Worm (Caenorhabditis elegans) whole organism, young adult: ENCODE measurements around the gene clec-266.

Experiments used
- B0035.1 ChIP-seq: sonication (generic microtip); optimal IDR thresholded peaks from 2 replicates; lab custom pipeline; 2016; ENCODE audit warnings: missing genetic modification characterization, mild to moderate bottlenecking, missing compliant biosample characterization, missing genotype, missing genetic modification reagents
- B0261.1 ChIP-seq: sonication (generic microtip); optimal IDR thresholded peaks from 2 replicates; lab custom pipeline; 2016; ENCODE audit warnings: mild to moderate bottlenecking, missing genetic modification characterization, moderate library complexity, missing compliant biosample characterization
- B0336.3 ChIP-seq: fragments of 200-800 bp; sonication (Bioruptor generic); IDR thresholded peaks from 2 replicates; pipeline ENCODE4 v1.3.6; 2022; ENCODE audit warnings: missing genetic modification characterization, missing compliant biosample characterization
- F33H1.4 ChIP-seq: fragments of 200-800 bp; sonication (Bioruptor generic); IDR thresholded peaks from 2 replicates; pipeline ENCODE4 v1.3.6; 2022; ENCODE audit warnings: missing genetic modification reagents, missing genetic modification characterization, missing compliant biosample characterization
- F39B2.1 ChIP-seq: fragments of 200-800 bp; sonication (Bioruptor generic); IDR thresholded peaks from 2 replicates; pipeline ENCODE4 v1.3.6; 2022; ENCODE audit warnings: missing genetic modification reagents, missing genetic modification characterization, missing compliant biosample characterization
- F49E8.2 ChIP-seq: sonication (generic microtip); optimal IDR thresholded peaks from 3 replicates; lab custom pipeline; 2017; ENCODE audit warnings: missing genetic modification characterization, mild to moderate bottlenecking, missing compliant biosample characterization, antibody characterized with exemption, moderate library complexity; ENCODE audit not compliant: insufficient read depth
- F55B11.4 ChIP-seq: sonication (generic microtip); optimal IDR thresholded peaks from 2 replicates; lab custom pipeline; 2016; ENCODE audit warnings: missing compliant biosample characterization, missing genetic modification characterization, borderline replicate concordance; ENCODE audit not compliant: insufficient read depth
- T07F8.4 ChIP-seq: sonication (generic microtip); optimal IDR thresholded peaks from 2 replicates; lab custom pipeline; 2016; ENCODE audit warnings: mild to moderate bottlenecking, missing genetic modification characterization, moderate library complexity, missing compliant biosample characterization
- T26A5.8 ChIP-seq: sonication (generic microtip); optimal IDR thresholded peaks from 2 replicates; lab custom pipeline; 2016; ENCODE audit warnings: missing genetic modification characterization, missing compliant biosample characterization
- Y53F4B.3 ChIP-seq: fragments of 200-800 bp; sonication (Bioruptor generic); IDR thresholded peaks from 2 replicates; pipeline ENCODE4 v1.3.6; 2022; ENCODE audit warnings: missing genetic modification reagents, missing genetic modification characterization, missing compliant biosample characterization
- Y56A3A.18 ChIP-seq: fragments of 200-800 bp; sonication (Bioruptor generic); IDR thresholded peaks from 2 replicates; pipeline ENCODE4 v1.3.6; 2022; ENCODE audit warnings: missing genetic modification reagents, missing genetic modification characterization, missing compliant biosample characterization
- ZK185.1 ChIP-seq: sonication (generic microtip); optimal IDR thresholded peaks from 2 replicates; lab custom pipeline; 2016; ENCODE audit warnings: mild to moderate bottlenecking, missing genetic modification characterization, missing compliant biosample characterization; ENCODE audit not compliant: poor library complexity, severe bottlenecking
- aptf-3 ChIP-seq: fragments of 200-800 bp; sonication (Bioruptor generic); IDR thresholded peaks from 2 replicates; pipeline ENCODE4 v1.3.6; 2022; ENCODE audit warnings: missing genetic modification characterization, missing compliant biosample characterization
- atf-7 ChIP-seq: sonication (generic microtip); optimal IDR thresholded peaks from 2 replicates; lab custom pipeline; 2017; ENCODE audit warnings: mild to moderate bottlenecking, missing genetic modification characterization, missing compliant biosample characterization
- attf-3 ChIP-seq: fragments of 200-800 bp; sonication (Bioruptor generic); conservative IDR thresholded peaks from 2 replicates; pipeline ENCODE4 v1.3.6; 2022; ENCODE audit warnings: missing genetic modification reagents, missing genetic modification characterization, missing compliant biosample characterization
- bed-1 ChIP-seq: fragments of 200-800 bp; sonication (Bioruptor generic); IDR thresholded peaks from 2 replicates; pipeline ENCODE4 v1.3.6; 2022; ENCODE audit warnings: missing genetic modification reagents, missing genetic modification characterization, missing compliant biosample characterization
- bed-2 ChIP-seq: fragments of 200-800 bp; sonication (Bioruptor generic); IDR thresholded peaks from 2 replicates; pipeline ENCODE4 v1.3.6; 2022; ENCODE audit warnings: missing genetic modification reagents, missing genetic modification characterization, missing compliant biosample characterization
- cebp-1 ChIP-seq, 2 experiments: fragments of 200-800 bp in 1 of 2; sonication (Bioruptor generic) in 1 of 2; sonication (generic microtip) in 1 of 2; IDR thresholded peaks in 1 of 2; optimal IDR thresholded peaks in 1 of 2; 2 replicates each; pipeline versions ENCODE4 v1.3.6 to Lab custom; 2017 to 2022; ENCODE audit warnings: missing compliant biosample characterization in 2 of 2, missing genetic modification characterization in 2 of 2, mild to moderate bottlenecking in 1 of 2, missing genetic modification reagents in 1 of 2, moderate library complexity in 1 of 2
- ceh-27 ChIP-seq: fragments of 200-800 bp; sonication (Bioruptor generic); optimal IDR thresholded peaks from 2 replicates; lab custom pipeline; 2018; ENCODE audit warnings: mild to moderate bottlenecking, missing genetic modification characterization, moderate library complexity, missing compliant biosample characterization
- die-1 ChIP-seq: sonication (generic microtip); optimal IDR thresholded peaks from 2 replicates; lab custom pipeline; 2016; ENCODE audit warnings: missing genotype, mild to moderate bottlenecking, missing genetic modification characterization, missing compliant biosample characterization
- dpl-1 ChIP-seq: fragments of 150-350 bp; optimal IDR thresholded peaks from 2 replicates; lab custom pipeline; 2014; ENCODE audit warnings: missing biosample characterization, missing genetic modification reagents, missing genetic modification characterization
- egl-44 ChIP-seq: fragments of 200-800 bp; sonication (Bioruptor generic); IDR thresholded peaks from 2 replicates; pipeline ENCODE4 v1.3.6; 2022; ENCODE audit warnings: missing genetic modification reagents, missing genetic modification characterization, missing compliant biosample characterization
- ekl-4 ChIP-seq: fragments of 200-800 bp; sonication (Bioruptor generic); IDR thresholded peaks from 2 replicates; pipeline ENCODE4 v1.3.6; 2022; ENCODE audit warnings: missing genetic modification reagents, missing genetic modification characterization, missing compliant biosample characterization
- gei-17 ChIP-seq: fragments of 200-800 bp; sonication (Bioruptor generic); optimal IDR thresholded peaks from 2 replicates; lab custom pipeline; 2018; ENCODE audit warnings: mild to moderate bottlenecking, missing genetic modification characterization, missing compliant biosample characterization
- hlh-26 ChIP-seq: fragments of 200-800 bp; sonication (Bioruptor generic); conservative IDR thresholded peaks from 2 replicates; pipeline ENCODE4 v1.3.6; 2022; ENCODE audit warnings: missing genetic modification reagents, missing genetic modification characterization, missing compliant biosample characterization
- hrde-1 ChIP-seq: sonication (generic microtip); optimal IDR thresholded peaks from 2 replicates; lab custom pipeline; 2016; ENCODE audit warnings: missing genetic modification characterization, mild to moderate bottlenecking, missing compliant biosample characterization, moderate library complexity, missing genotype, missing genetic modification reagents, borderline replicate concordance
- hsf-1 ChIP-seq: fragments of 200-800 bp; sonication (Bioruptor generic); IDR thresholded peaks from 2 replicates; pipeline ENCODE4 v1.3.6; 2022; ENCODE audit warnings: missing genetic modification reagents, missing genetic modification characterization, missing compliant biosample characterization
- let-526 ChIP-seq: fragments of 200-800 bp; sonication (Bioruptor generic); IDR thresholded peaks from 2 replicates; pipeline ENCODE4 v1.3.6; 2022; ENCODE audit warnings: missing genetic modification reagents, missing genetic modification characterization, missing compliant biosample characterization
- let-607 ChIP-seq, 2 experiments: fragments of 200-800 bp in 1 of 2; sonication (Bioruptor generic) in 1 of 2; sonication (generic microtip) in 1 of 2; optimal IDR thresholded peaks; 2 replicates each; lab custom pipeline; 2016 to 2018; ENCODE audit warnings: mild to moderate bottlenecking in 2 of 2, missing compliant biosample characterization in 2 of 2, missing genetic modification characterization in 2 of 2, moderate library complexity in 2 of 2, missing genotype in 1 of 2
- lin-40 ChIP-seq: sonication (generic microtip); optimal IDR thresholded peaks from 2 replicates; lab custom pipeline; 2016; ENCODE audit warnings: missing genetic modification characterization, mild to moderate bottlenecking, missing compliant biosample characterization, missing genotype, missing genetic modification reagents
- madf-10 ChIP-seq: sonication (generic microtip); optimal IDR thresholded peaks from 2 replicates; lab custom pipeline; 2016; ENCODE audit warnings: mild to moderate bottlenecking, missing genetic modification characterization, missing compliant biosample characterization
- madf-8 ChIP-seq: fragments of 200-800 bp; sonication (Bioruptor generic); conservative IDR thresholded peaks from 2 replicates; pipeline ENCODE4 v1.3.6; 2022; ENCODE audit warnings: missing genetic modification reagents, missing genetic modification characterization, missing compliant biosample characterization
- mcd-1 ChIP-seq: fragments of 200-800 bp; sonication (Bioruptor generic); IDR thresholded peaks from 2 replicates; pipeline ENCODE4 v1.3.6; 2022; ENCODE audit warnings: missing genetic modification reagents, missing genetic modification characterization, missing compliant biosample characterization
- mxl-1 ChIP-seq: sonication (generic microtip); optimal IDR thresholded peaks from 2 replicates; lab custom pipeline; 2016; ENCODE audit warnings: missing genetic modification characterization, missing compliant biosample characterization
- nfya-2 ChIP-seq: fragments of 200-800 bp; sonication (Bioruptor generic); IDR thresholded peaks from 2 replicates; pipeline ENCODE4 v1.3.6; 2022; ENCODE audit warnings: missing genetic modification reagents, missing genetic modification characterization, missing compliant biosample characterization
- nfyb-1 ChIP-seq: fragments of 200-800 bp; sonication (Bioruptor generic); IDR thresholded peaks from 2 replicates; pipeline ENCODE4 v1.3.6; 2022; ENCODE audit warnings: missing genetic modification reagents, missing genetic modification characterization, missing compliant biosample characterization
- sdz-38 ChIP-seq: sonication (generic microtip); optimal IDR thresholded peaks from 2 replicates; lab custom pipeline; 2016; ENCODE audit warnings: missing genotype, missing genetic modification characterization, missing compliant biosample characterization
- snpc-3.4 ChIP-seq: sonication (generic microtip); optimal IDR thresholded peaks from 2 replicates; lab custom pipeline; 2017; ENCODE audit warnings: missing genetic modification characterization, mild to moderate bottlenecking, missing compliant biosample characterization, antibody characterized with exemption, moderate library complexity, missing genotype, missing genetic modification reagents
- tbx-9 ChIP-seq: sonication (generic microtip); optimal IDR thresholded peaks from 2 replicates; lab custom pipeline; 2016; ENCODE audit warnings: borderline replicate concordance, missing genetic modification characterization, inconsistent platforms, missing compliant biosample characterization
- unc-62 ChIP-seq: fragments of 150-350 bp; optimal IDR thresholded peaks from 2 replicates; lab custom pipeline; 2014; ENCODE audit warnings: missing biosample characterization, missing genetic modification reagents, missing genetic modification characterization
- zfh-2 ChIP-seq: fragments of 200-800 bp; sonication (Bioruptor generic); conservative IDR thresholded peaks from 2 replicates; pipeline ENCODE4 v1.3.6; 2022; ENCODE audit warnings: missing genetic modification reagents, missing genetic modification characterization, missing compliant biosample characterization
- ztf-18 ChIP-seq: sonication (generic microtip); optimal IDR thresholded peaks from 2 replicates; lab custom pipeline; 2016; ENCODE audit warnings: missing genotype, mild to moderate bottlenecking, missing genetic modification characterization, missing compliant biosample characterization
- ztf-22 ChIP-seq: fragments of 200-800 bp; sonication (Bioruptor generic); optimal IDR thresholded peaks from 2 replicates; lab custom pipeline; 2018; ENCODE audit warnings: mild to moderate bottlenecking, missing genetic modification characterization, moderate library complexity, missing compliant biosample characterization
- ztf-28 ChIP-seq: fragments of 200-800 bp; sonication (Bioruptor generic); IDR thresholded peaks from 2 replicates; pipeline ENCODE4 v1.3.6; 2022; ENCODE audit warnings: missing genetic modification reagents, missing genetic modification characterization, missing compliant biosample characterization

The clec-266 gene

DNA sequence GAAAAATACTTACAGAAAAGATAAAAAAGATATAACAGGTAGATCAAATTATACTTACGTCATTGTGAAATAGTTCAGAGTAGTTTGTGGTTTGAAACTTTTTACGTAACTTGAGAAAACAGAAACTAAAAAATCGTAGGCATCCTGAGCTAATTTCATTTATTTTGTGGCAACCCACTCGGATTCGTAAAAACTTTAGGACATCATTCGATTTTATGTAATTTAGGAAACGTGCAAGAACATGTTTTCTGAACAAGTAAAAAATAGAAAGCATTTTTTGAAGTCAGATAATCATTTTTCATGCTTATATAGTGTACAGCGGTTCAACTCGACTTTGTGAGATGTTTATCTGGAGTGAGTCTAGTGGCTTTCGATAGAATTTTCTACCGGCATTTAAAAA is 24.0 kb downstream of the clec-266 start, which contains the start of gene hic-1:
TSS of gene hic-1 (minus strand) at position 101 of the 400 bp plus-strand sequence.
- TF ChIP-seq attf-3 (GFP tag; lab: Robert Waterston, UW): no peak
- TF ChIP-seq ztf-28 (GFP tag; lab: Robert Waterston, UW): no peak
- no peak for TF ChIP-seq madf-8
- no peak for TF ChIP-seq hlh-26 (GFP tag; lab: Robert Waterston, UW)
- no peak for TF ChIP-seq egl-44 (GFP tag; lab: Robert Waterston, UW)
- no peak for TF ChIP-seq sdz-38 (tag; lab: Kevin White, UChicago)
- TF ChIP-seq let-607 (tag; optimal IDR thresholded peaks at IDR 0.05; lab: Kevin White, UChicago): no peak
- TF ChIP-seq F39B2.1 (GFP tag; lab: Robert Waterston, UW): no peak
- no peak for TF ChIP-seq madf-10 (tag; lab: Kevin White, UChicago)
- TF ChIP-seq Y53F4B.3 (GFP tag; lab: Robert Waterston, UW): no peak
- no peak for TF ChIP-seq Y56A3A.18 (GFP tag; lab: Robert Waterston, UW)
- TF ChIP-seq lin-40 (tag; lab: Kevin White, UChicago): no peak
- TF ChIP-seq atf-7: no peak
- TF ChIP-seq let-526 (GFP tag; lab: Robert Waterston, UW): no peak
- no peak for TF ChIP-seq dpl-1
- no peak for TF ChIP-seq ztf-22
- no peak for TF ChIP-seq ztf-18
- TF ChIP-seq B0261.1: no peak
- TF ChIP-seq T07F8.4: no peak

DNA sequence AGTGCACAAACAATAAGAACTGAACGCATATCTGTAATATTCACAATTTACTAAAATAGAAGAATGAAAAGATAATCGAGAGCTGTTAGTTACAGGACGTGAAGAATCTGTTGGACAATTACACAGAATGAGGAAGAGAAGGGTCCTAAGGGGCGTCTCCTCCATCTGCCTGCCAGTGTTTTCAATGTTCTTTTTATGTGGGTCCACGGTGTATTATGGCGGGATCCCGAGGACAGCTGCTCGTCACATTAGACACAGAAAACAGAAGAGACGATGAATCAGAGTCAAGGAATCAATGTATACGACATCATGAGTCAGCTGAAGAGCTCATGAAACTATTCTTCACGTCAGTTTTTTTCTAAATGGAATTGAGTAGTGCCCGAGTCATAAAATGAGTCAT is 25.6 kb downstream of the clec-266 start, which contains the start of gene ttr-6:
TSS of gene ttr-6 (minus strand) at position 33 of the 400 bp plus-strand sequence.
- TF ChIP-seq T26A5.8 (tag; lab: Kevin White, UChicago) (no peak), tbx-9 (tag; lab: Kevin White, UChicago) (no peak), F49E8.2 (tag; lab: Kevin White, UChicago) (no peak), ZK185.1 (tag; lab: Kevin White, UChicago) (no peak), snpc-3.4 (tag; lab: Kevin White, UChicago) (no peak), B0336.3 (GFP tag; lab: Robert Waterston, UW) (no peak), F55B11.4 (tag; lab: Kevin White, UChicago) (no peak), B0035.1 (no peak), nfya-2 (GFP tag; lab: Robert Waterston, UW) (no peak), F39B2.1 (GFP tag; lab: Robert Waterston, UW) (no peak), gei-17 (GFP tag; lab: Kevin White, UChicago) (no peak)

DNA sequence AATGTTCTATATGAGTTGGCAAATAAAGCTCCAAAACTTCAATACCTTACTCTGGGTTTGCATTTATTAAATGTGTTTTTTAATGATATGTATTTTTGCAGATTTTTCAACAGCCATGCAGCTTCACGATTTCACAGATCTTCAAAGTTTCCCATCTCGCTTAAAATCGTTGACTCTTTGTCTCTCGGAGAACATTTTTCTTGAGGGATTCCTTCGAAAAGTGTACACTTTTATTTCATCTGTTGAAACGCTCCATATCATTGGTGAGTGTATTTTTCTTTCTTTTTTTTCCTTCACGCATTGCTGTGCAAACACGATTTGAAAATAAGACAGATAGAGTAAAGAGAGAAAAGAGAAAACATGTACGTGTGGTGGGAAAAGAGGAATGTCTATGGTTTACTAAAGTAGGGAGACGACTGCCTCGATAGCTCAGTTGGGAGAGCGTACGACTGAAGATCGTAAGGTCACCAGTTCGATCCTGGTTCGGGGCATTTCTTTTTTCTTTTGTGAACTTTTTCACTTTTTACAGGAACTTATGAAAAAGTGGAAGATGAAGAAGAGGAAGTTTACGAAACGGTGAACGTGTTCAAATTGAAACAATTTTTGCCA is 29.4 kb downstream of the clec-266 start:
- no peak for TF ChIP-seq ceh-27 (GFP tag; lab: Kevin White, UChicago)
- peak; percentile 88; the same call in 1 of the 2 replicates for TF ChIP-seq aptf-3
- no peak for TF ChIP-seq unc-62 (GFP tag; lab: Kevin White, UChicago)
- 0 out of 2 replicates have a peak, but pooled peaks have one; percentile 7 for TF ChIP-seq bed-1
- TF ChIP-seq bed-2 (GFP tag; lab: Robert Waterston, UW): no peak
- peak; percentile 56 for TF ChIP-seq hrde-1 (tag; lab: Kevin White, UChicago)
- peak; percentile 68 for TF ChIP-seq cebp-1 (GFP tag; IDR thresholded peaks at IDR 0.05; lab: Robert Waterston, UW)
- TF ChIP-seq cebp-1 (tag; optimal IDR thresholded peaks at IDR 0.05; lab: Kevin White, UChicago): no peak
- peak; percentile 45; the same call in 1 of the 2 replicates for TF ChIP-seq ekl-4
- peak; percentile 90 for TF ChIP-seq ZK185.1 (tag; lab: Kevin White, UChicago)
- peak; percentile 89 for TF ChIP-seq die-1
- peak; percentile 47; the same call in 1 of the 2 replicates for TF ChIP-seq hsf-1
- peak; percentile 69 for TF ChIP-seq mxl-1 (tag; lab: Kevin White, UChicago)
- TF ChIP-seq nfyb-1: peak; percentile 87
- peak; percentile 54; the same call in 1 of the 2 replicates for TF ChIP-seq mcd-1 (GFP tag; lab: Robert Waterston, UW)
- no peak for TF ChIP-seq zfh-2 (GFP tag; lab: Robert Waterston, UW)
- no peak for TF ChIP-seq F55B11.4 (tag; lab: Kevin White, UChicago)
- no peak for TF ChIP-seq F33H1.4 (GFP tag; lab: Robert Waterston, UW)
